Fruit fly (Drosophila melanogaster): ENCODE results near the gene CG43783.

Gene CG43783

dm6 chr3L:8985848-8986320 lies 31.8 kb upstream of the CG43783 start, which contains the start of gene Galk (continued):
- TF ChIP-seq Antp (GFP tag; optimal IDR thresholded peaks at IDR 0.05): peak; percentile 64
- TF ChIP-seq HLH4C (GFP tag; IDR thresholded peaks at IDR 0.05; ENCODE audit: partially characterized antibody): no peak
- TF ChIP-seq CG18262 (tag; optimal IDR thresholded peaks at IDR 0.05): no peak
- peak; percentile 71 for TF ChIP-seq CG17912 (GFP tag; optimal IDR thresholded peaks at IDR 0.05)
- no peak for TF ChIP-seq crol (GFP tag; IDR thresholded peaks at IDR 0.05)
- TF ChIP-seq CG1792 (GFP tag; optimal IDR thresholded peaks at IDR 0.05): peak; percentile 46
- peak; percentile 54; the same call in 1 of the 2 replicates for TF ChIP-seq CG11696 (GFP tag; IDR thresholded peaks at IDR 0.05)
- TF ChIP-seq CG1647 (GFP tag; optimal IDR thresholded peaks at IDR 0.05): peak; percentile 18
- peak; percentile 97 for TF ChIP-seq grau (tag; optimal IDR thresholded peaks at IDR 0.05)
- no peak for TF ChIP-seq CG8765 (GFP tag; IDR thresholded peaks at IDR 0.05)
- TF ChIP-seq CG18011 (GFP tag; optimal IDR thresholded peaks at IDR 0.05): peak; percentile 1
- TF ChIP-seq CG17385 (GFP tag; optimal IDR thresholded peaks at IDR 0.05): no peak
- TF ChIP-seq CG9609 (GFP tag; optimal IDR thresholded peaks at IDR 0.05): peak; percentile 62
- TF ChIP-seq CG10321 (GFP tag; IDR thresholded peaks at IDR 0.05): no peak
- TF ChIP-seq ara (GFP tag; IDR thresholded peaks at IDR 0.05): no peak; the same call in 1 of the 2 replicates
- no peak for TF ChIP-seq Dfd (GFP tag; optimal IDR thresholded peaks at IDR 0.05)
- TF ChIP-seq CrebB (tag; optimal IDR thresholded peaks at IDR 0.05): peak; percentile 70
- peak; percentile 52 for TF ChIP-seq CG31224 (GFP tag; IDR thresholded peaks at IDR 0.05)
- no peak for TF ChIP-seq toy (GFP tag; IDR thresholded peaks at IDR 0.05)
- TF ChIP-seq ssp (GFP tag; IDR thresholded peaks at IDR 0.05): peak; percentile 26; the same call in 1 of the 2 replicates
- peak; percentile 52 for TF ChIP-seq PHDP (tag; optimal IDR thresholded peaks at IDR 0.05)
- TF ChIP-seq CG13296 (GFP tag; optimal IDR thresholded peaks at IDR 0.05): peak; percentile 78
- peak; percentile 42 for TF ChIP-seq CG8924 (tag; optimal IDR thresholded peaks at IDR 0.05)
- TF ChIP-seq NfI (GFP tag; optimal IDR thresholded peaks at IDR 0.05): peak; percentile 56
- TF ChIP-seq Nf-YA (GFP tag; IDR thresholded peaks at IDR 0.05): 0 out of 2 replicates have a peak, but pooled peaks have one; percentile 40
- peak; percentile 4 for TF ChIP-seq CG1233 (GFP tag; optimal IDR thresholded peaks at IDR 0.05)
- peak; percentile 63 for TF ChIP-seq HHEX (GFP tag; optimal IDR thresholded peaks at IDR 0.05)
- TF ChIP-seq corto (GFP tag; optimal IDR thresholded peaks at IDR 0.05): no peak
- TF ChIP-seq gce (GFP tag; IDR thresholded peaks at IDR 0.05): no peak
- peak; percentile 48 for TF ChIP-seq unpg (GFP tag; optimal IDR thresholded peaks at IDR 0.05)
- peak; percentile 24 for TF ChIP-seq CG7786 (GFP tag; optimal IDR thresholded peaks at IDR 0.05)
- TF ChIP-seq CG11247 (GFP tag; IDR thresholded peaks at IDR 0.05): peak; percentile 72
- TF ChIP-seq slp2 (GFP tag; optimal IDR thresholded peaks at IDR 0.05): no peak
- TF ChIP-seq Spps (tag; optimal IDR thresholded peaks at IDR 0.05): no peak
- peak; percentile 13 for TF ChIP-seq da (GFP tag; optimal IDR thresholded peaks at IDR 0.05)
- peak; percentile 52 for TF ChIP-seq CG9817 (tag; optimal IDR thresholded peaks at IDR 0.05)
- peak; percentile 4 for TF ChIP-seq CG1602 (GFP tag; optimal IDR thresholded peaks at IDR 0.05)
- peak; percentile 72 for TF ChIP-seq CG12071 (GFP tag; optimal IDR thresholded peaks at IDR 0.05)
- TF ChIP-seq CkIIα-i1 (GFP tag; IDR thresholded peaks at IDR 0.05): no peak
- peak; percentile 16 for TF ChIP-seq vfl (GFP tag; optimal IDR thresholded peaks at IDR 0.05)
- TF ChIP-seq CG1603 (tag; optimal IDR thresholded peaks at IDR 0.05): no peak
- TF ChIP-seq ken (GFP tag; IDR thresholded peaks at IDR 0.05): peak; percentile 62; the same call in 1 of the 3 replicates
- TF ChIP-seq CG15269 (tag; optimal IDR thresholded peaks at IDR 0.05): peak; percentile 69
- peak; percentile 67 for TF ChIP-seq Fer3 (tag; optimal IDR thresholded peaks at IDR 0.05)
- peak; percentile 33 for TF ChIP-seq CG17612 (GFP tag; IDR thresholded peaks at IDR 0.05)
- no peak for TF ChIP-seq Atf-2 (GFP tag; optimal IDR thresholded peaks at IDR 0.05)
- TF ChIP-seq CG14965 (GFP tag; optimal IDR thresholded peaks at IDR 0.05; ENCODE audit: borderline replicate concordance): no peak
- no peak for TF ChIP-seq Mes4 (GFP tag; optimal IDR thresholded peaks at IDR 0.05)
- peak; percentile 55 for TF ChIP-seq tx (GFP tag; optimal IDR thresholded peaks at IDR 0.05)
- peak; percentile 56 for TF ChIP-seq HLH54F (GFP tag; optimal IDR thresholded peaks at IDR 0.05)
- TF ChIP-seq HLHmδ (GFP tag; optimal IDR thresholded peaks at IDR 0.05): no peak

Data from whole organism, embryonic.